Fruit fly (Drosophila melanogaster) whole organism, wandering third instar larva: ENCODE data around the gene trbl.

Source experiments
- Abd-B ChIP-seq: fragments of >200 bp; optimal IDR thresholded peaks from 2 replicates; lab custom pipeline; 2017; ENCODE audit warnings: missing biosample characterization, missing genetic modification characterization
- HLH106 ChIP-seq: fragments of 200-800 bp; optimal IDR thresholded peaks from 3 replicates; lab custom pipeline; 2019; ENCODE audit warnings: missing biosample characterization, mild to moderate bottlenecking, missing genetic modification characterization, moderate library complexity

DNA sequence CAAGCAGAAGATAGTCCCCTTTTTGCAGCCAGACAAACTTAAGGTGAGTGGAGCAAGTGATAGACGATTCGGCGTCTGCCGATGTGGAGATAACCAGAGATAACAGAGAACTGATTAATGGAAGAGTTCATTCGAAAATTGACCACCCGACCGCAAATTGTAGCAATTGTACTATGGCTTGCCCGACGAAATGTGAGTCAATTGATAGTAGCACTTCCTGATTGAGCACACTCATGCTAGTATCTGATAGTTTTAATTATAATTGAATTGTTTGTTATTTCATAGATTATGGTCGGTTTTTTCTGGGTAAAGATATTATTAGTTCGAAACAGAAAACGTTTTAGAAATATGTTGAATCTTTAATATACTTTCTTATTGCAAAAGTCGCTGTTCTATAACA lies 47.0 kb downstream of the trbl start:
- TF ChIP-seq Abd-B (GFP tag; lab: Kevin White, UChicago) = no peak
- TF ChIP-seq HLH106 (tag; lab: Kevin White, UChicago) = no peak
